Fruit fly (Drosophila melanogaster) whole organism, embryonic: ENCODE data around the gene CG7120.
A peak's percentile ranks its signal among the peaks of the same experiment; 100 is the strongest.

Experiments
- ATbp ChIP-seq: fragments of 200-800 bp; sonication (Bioruptor generic); optimal IDR thresholded peaks from 2 replicates; lab custom pipeline; 2017; ENCODE audit warnings: missing biosample characterization, mild to moderate bottlenecking, missing genetic modification characterization, missing genetic modification reagents
- B-H2 ChIP-seq: fragments of 200-800 bp; sonication (Bioruptor generic); optimal IDR thresholded peaks from 2 replicates; lab custom pipeline; 2018; ENCODE audit warnings: missing biosample characterization, mild to moderate bottlenecking, missing genetic modification characterization
- Bgb ChIP-seq: fragments of 200-800 bp; sonication (Bioruptor generic); IDR thresholded peaks from 2 replicates; pipeline ENCODE4 v1.3.6; 2022; ENCODE audit warnings: missing biosample characterization, missing genetic modification characterization; ENCODE audit not compliant: partially characterized antibody
- CG10274 ChIP-seq: fragments of 200-800 bp; sonication (Bioruptor generic); optimal IDR thresholded peaks from 3 replicates; lab custom pipeline; 2017; ENCODE audit warnings: missing biosample characterization, mild to moderate bottlenecking, missing genetic modification characterization
- CG12104 ChIP-seq: fragments of 200-800 bp; sonication (Bioruptor generic); optimal IDR thresholded peaks from 3 replicates; lab custom pipeline; 2016; ENCODE audit warnings: missing biosample characterization, missing genetic modification characterization
- CG12299 ChIP-seq: fragments of 200-800 bp; sonication (Bioruptor generic); optimal IDR thresholded peaks from 2 replicates; lab custom pipeline; 2018; ENCODE audit warnings: missing biosample characterization, mild to moderate bottlenecking, missing genetic modification characterization
- CG14667 ChIP-seq: fragments of 200-800 bp; sonication (Bioruptor generic); IDR thresholded peaks from 2 replicates; pipeline ENCODE4 v1.3.6; 2022; ENCODE audit warnings: missing biosample characterization, missing genetic modification characterization
- CG1603 ChIP-seq: fragments of 200-800 bp; sonication (Bioruptor generic); optimal IDR thresholded peaks from 2 replicates; lab custom pipeline; 2019; ENCODE audit warnings: missing biosample characterization, mild to moderate bottlenecking, missing genetic modification characterization, moderate library complexity
- CG16813 ChIP-seq: fragments of 200-800 bp; sonication (Bioruptor generic); IDR thresholded peaks from 3 replicates; pipeline ENCODE4 v1.3.6; 2022; ENCODE audit warnings: missing biosample characterization, missing genetic modification characterization; ENCODE audit not compliant: partially characterized antibody
- CG2199 ChIP-seq: fragments of 200-800 bp; sonication (Bioruptor generic); IDR thresholded peaks from 3 replicates; pipeline ENCODE4 v1.3.6; 2022; ENCODE audit warnings: missing biosample characterization, missing genetic modification characterization
- CG34376 ChIP-seq: fragments of 200-800 bp; sonication (Bioruptor generic); optimal IDR thresholded peaks from 2 replicates; lab custom pipeline; 2018; ENCODE audit warnings: missing biosample characterization, mild to moderate bottlenecking, missing genetic modification characterization
- CG34422 ChIP-seq: fragments of 200-800 bp; sonication (Bioruptor generic); IDR thresholded peaks from 3 replicates; pipeline ENCODE4 v1.3.6; 2022; ENCODE audit warnings: missing biosample characterization, missing genetic modification characterization
- CG6654 ChIP-seq: fragments of 200-800 bp; sonication (Bioruptor generic); optimal IDR thresholded peaks from 2 replicates; lab custom pipeline; 2017; ENCODE audit warnings: missing biosample characterization, mild to moderate bottlenecking, missing genetic modification characterization
- CG6689 ChIP-seq: fragments of 200-800 bp; sonication (Bioruptor generic); IDR thresholded peaks from 2 replicates; pipeline ENCODE4 v1.3.6; 2022; ENCODE audit warnings: missing biosample characterization, missing genetic modification characterization
- CG6791 ChIP-seq: fragments of 200-800 bp; sonication (Bioruptor generic); IDR thresholded peaks from 3 replicates; pipeline ENCODE4 v1.3.6; 2022; ENCODE audit warnings: missing biosample characterization, missing genetic modification characterization; ENCODE audit not compliant: partially characterized antibody
- CG9609 ChIP-seq: fragments of 200-800 bp; sonication (Bioruptor generic); optimal IDR thresholded peaks from 3 replicates; lab custom pipeline; 2016; ENCODE audit warnings: missing biosample characterization, missing genetic modification characterization
- CG9797 ChIP-seq: fragments of 200-800 bp; sonication (Bioruptor generic); optimal IDR thresholded peaks from 3 replicates; lab custom pipeline; 2018; ENCODE audit warnings: missing biosample characterization, mild to moderate bottlenecking, missing genetic modification characterization
- CoRest ChIP-seq: fragments of 200-800 bp; sonication (Bioruptor generic); optimal IDR thresholded peaks from 3 replicates; lab custom pipeline; 2018; ENCODE audit warnings: missing biosample characterization, mild to moderate bottlenecking, missing genetic modification characterization, moderate library complexity
- Dp ChIP-seq: fragments of 200-800 bp; sonication (Bioruptor generic); optimal IDR thresholded peaks from 2 replicates; lab custom pipeline; 2018; ENCODE audit warnings: missing biosample characterization, mild to moderate bottlenecking, missing genetic modification characterization, moderate library complexity
- Drgx ChIP-seq: fragments of 200-800 bp; sonication (Bioruptor generic); IDR thresholded peaks from 2 replicates; pipeline ENCODE4 v1.3.6; 2022; ENCODE audit warnings: missing biosample characterization, missing genetic modification characterization
- E2f2 ChIP-seq: fragments of 200-800 bp; sonication (Bioruptor generic); IDR thresholded peaks from 2 replicates; pipeline ENCODE4 v1.3.6; 2022; ENCODE audit warnings: missing biosample characterization, missing genetic modification characterization
- HLH4C ChIP-seq: fragments of 200-800 bp; sonication (Bioruptor generic); IDR thresholded peaks from 3 replicates; pipeline ENCODE4 v1.3.6; 2022; ENCODE audit warnings: missing biosample characterization, missing genetic modification characterization; ENCODE audit not compliant: partially characterized antibody
- Opbp ChIP-seq: fragments of 200-800 bp; sonication (Bioruptor generic); IDR thresholded peaks from 3 replicates; pipeline ENCODE4 v1.3.6; 2022; ENCODE audit warnings: missing biosample characterization, missing genetic modification characterization; ENCODE audit not compliant: partially characterized antibody
- Scr ChIP-seq: fragments of 200-800 bp; sonication (Bioruptor generic); IDR thresholded peaks from 2 replicates; pipeline ENCODE4 v1.3.6; 2022; ENCODE audit warnings: missing biosample characterization, missing genetic modification characterization; ENCODE audit not compliant: partially characterized antibody
- Xbp1 ChIP-seq: fragments of 200-800 bp; sonication (Bioruptor generic); optimal IDR thresholded peaks from 3 replicates; lab custom pipeline; 2016; ENCODE audit warnings: missing biosample characterization, mild to moderate bottlenecking, missing genetic modification characterization
- amos ChIP-seq: fragments of 200-800 bp; sonication (Bioruptor generic); IDR thresholded peaks from 2 replicates; pipeline ENCODE4 v1.3.6; 2022; ENCODE audit warnings: missing biosample characterization, missing genetic modification characterization; ENCODE audit not compliant: partially characterized antibody
- cad ChIP-seq: fragments of >200 bp; optimal IDR thresholded peaks from 2 replicates; lab custom pipeline; 2017; ENCODE audit warnings: missing biosample characterization, missing genetic modification characterization
- ci ChIP-seq: fragments of 200-800 bp; sonication (Bioruptor generic); IDR thresholded peaks from 3 replicates; pipeline ENCODE4 v1.3.6; 2022; ENCODE audit warnings: missing biosample characterization, missing genetic modification characterization
- croc ChIP-seq: fragments of 200-800 bp; sonication (Bioruptor generic); conservative IDR thresholded peaks from 3 replicates; pipeline ENCODE4 v1.3.6; 2022; ENCODE audit warnings: missing biosample characterization, missing genetic modification characterization
- eve ChIP-seq, 2 experiments: fragments of >200 bp; optimal IDR thresholded peaks; 2 replicates each; lab custom pipeline; 2017; ENCODE audit warnings: missing biosample characterization in 2 of 2, missing genetic modification characterization in 2 of 2
- exex ChIP-seq: fragments of 200-800 bp; sonication (Bioruptor generic); optimal IDR thresholded peaks from 4 replicates; lab custom pipeline; 2018; ENCODE audit warnings: missing biosample characterization, mild to moderate bottlenecking, missing genetic modification characterization, moderate library complexity
- gsb-n ChIP-seq: fragments of 200-800 bp; sonication (Bioruptor generic); optimal IDR thresholded peaks from 3 replicates; lab custom pipeline; 2018; ENCODE audit warnings: missing biosample characterization, mild to moderate bottlenecking, missing genetic modification characterization
- insv ChIP-seq, 2 experiments: fragments of 200-800 bp; sonication (Bioruptor generic); optimal IDR thresholded peaks; 3 replicates each; lab custom pipeline; 2016 to 2018; ENCODE audit warnings: missing biosample characterization in 2 of 2, missing genetic modification characterization in 2 of 2
- kah ChIP-seq: fragments of 200-800 bp; sonication (Bioruptor generic); optimal IDR thresholded peaks from 2 replicates; lab custom pipeline; 2018; ENCODE audit warnings: missing biosample characterization, mild to moderate bottlenecking, missing genetic modification characterization
- knrl ChIP-seq: fragments of 200-800 bp; sonication (Bioruptor generic); IDR thresholded peaks from 3 replicates; pipeline ENCODE4 v1.3.6; 2022; ENCODE audit warnings: missing biosample characterization, missing genetic modification characterization; ENCODE audit not compliant: partially characterized antibody
- lab ChIP-seq: fragments of 200-800 bp; sonication (Bioruptor generic); optimal IDR thresholded peaks from 3 replicates; lab custom pipeline; 2017; ENCODE audit warnings: missing biosample characterization, missing genetic modification characterization, mild to moderate bottlenecking, moderate library complexity, missing genetic modification reagents
- lov ChIP-seq, 2 experiments: fragments of 200-800 bp in 1 of 2; fragments of >200 bp in 1 of 2; sonication (Bioruptor generic) in 1 of 2; IDR thresholded peaks in 1 of 2; optimal IDR thresholded peaks in 1 of 2; 2 replicates in 1 of 2; 3 replicates in 1 of 2; pipeline versions ENCODE4 v1.3.6 to Lab custom; 2017 to 2022; ENCODE audit warnings: missing biosample characterization in 1 of 2, missing genetic modification characterization in 1 of 2
- prd ChIP-seq, 3 experiments: fragments of >200 bp in 2 of 3; fragments of 200-800 bp in 1 of 3; sonication (Bioruptor generic) in 1 of 3; optimal IDR thresholded peaks in 2 of 3; IDR thresholded peaks in 1 of 3; 2 replicates in 2 of 3; 3 replicates in 1 of 3; pipeline versions ENCODE4 v1.3.6 to Lab custom; 2017 to 2022; ENCODE audit warnings: missing biosample characterization in 1 of 3, missing genetic modification characterization in 1 of 3
- rib ChIP-seq: fragments of 200-800 bp; sonication (Bioruptor generic); IDR thresholded peaks from 2 replicates; pipeline ENCODE4 v1.3.6; 2022; ENCODE audit warnings: missing biosample characterization, missing genetic modification characterization
- sd ChIP-seq: fragments of 200-800 bp; sonication (Bioruptor generic); optimal IDR thresholded peaks from 3 replicates; lab custom pipeline; 2018; ENCODE audit warnings: missing biosample characterization, mild to moderate bottlenecking, missing genetic modification characterization, moderate library complexity
- stwl ChIP-seq: fragments of 200-800 bp; sonication (Bioruptor generic); optimal IDR thresholded peaks from 3 replicates; lab custom pipeline; 2018; ENCODE audit warnings: missing biosample characterization, mild to moderate bottlenecking, missing genetic modification characterization, moderate library complexity
- tna ChIP-seq: fragments of 200-800 bp; sonication (Bioruptor generic); IDR thresholded peaks from 2 replicates; pipeline ENCODE4 v1.3.6; 2022; ENCODE audit warnings: missing biosample characterization, missing genetic modification characterization; ENCODE audit not compliant: partially characterized antibody
- vnd ChIP-seq: fragments of 200-800 bp; sonication (Bioruptor generic); IDR thresholded peaks from 3 replicates; pipeline ENCODE4 v1.3.6; 2022; ENCODE audit warnings: missing biosample characterization, missing genetic modification characterization; ENCODE audit not compliant: partially characterized antibody
- vvl ChIP-seq: fragments of 200-800 bp; sonication (Bioruptor generic); IDR thresholded peaks from 2 replicates; pipeline ENCODE4 v1.3.6; 2022; ENCODE audit warnings: missing biosample characterization, missing genetic modification characterization
- zfh1 ChIP-seq: fragments of 200-800 bp; sonication (Bioruptor generic); IDR thresholded peaks from 3 replicates; pipeline ENCODE4 v1.3.6; 2022; ENCODE audit warnings: missing biosample characterization, missing genetic modification characterization

CG7120 gene

dm6 chr3L:8394132-8394531, 1.7 kb upstream of the CG7120 start:
- TF ChIP-seq CG12104 (GFP tag; lab: Kevin White, UChicago): no peak
- TF ChIP-seq exex (tag; lab: Kevin White, UChicago): peak; percentile 83

- TF ChIP-seq CG2199 (GFP tag; lab: Robert Waterston, UW) (peak; percentile 89), CG34376 (no peak), Dp (GFP tag; lab: Kevin White, UChicago) (peak; percentile 69), ci (GFP tag; lab: Robert Waterston, UW) (peak; percentile 66; the same call in 2 of the 3 replicates), Opbp (GFP tag; lab: Robert Waterston, UW) (peak; percentile 72), sd (peak; percentile 100), lov (optimal IDR thresholded peaks at IDR 0.05; lab: Kevin White, UChicago) (no peak), lov (GFP tag; IDR thresholded peaks at IDR 0.05; lab: Robert Waterston, UW) (0 out of 3 replicates have a peak, but pooled peaks have one; percentile 42), Drgx (0 out of 2 replicates have a peak, but pooled peaks have one; percentile 15), B-H2 (no peak), kah (GFP tag; lab: Kevin White, UChicago) (no peak), zfh1 (0 out of 3 replicates have a peak, but pooled peaks have one; percentile 39), gsb-n (no peak), ATbp (GFP tag; lab: Kevin White, UChicago) (no peak), insv (GFP tag; optimal IDR thresholded peaks at IDR 0.05; lab: Kevin White, UChicago) (no peak), CG34422 (GFP tag; lab: Robert Waterston, UW) (0 out of 3 replicates have a peak, but pooled peaks have one; percentile 7), Xbp1 (GFP tag; lab: Kevin White, UChicago) (peak; percentile 2), HLH4C (GFP tag; lab: Robert Waterston, UW) (peak; percentile 29; the same call in 1 of the 3 replicates), CG6654 (peak; percentile 100), vnd (GFP tag; lab: Robert Waterston, UW) (peak; percentile 22; the same call in 1 of the 3 replicates), CG16813 (GFP tag; lab: Robert Waterston, UW) (0 out of 3 replicates have a peak, but pooled peaks have one; percentile 25), stwl (peak; percentile 29), lab (GFP tag; lab: Kevin White, UChicago) (no peak), cad (GFP tag; lab: Kevin White, UChicago) (peak; percentile 92), CG12299 (no peak), E2f2 (peak; percentile 81), croc (GFP tag; lab: Robert Waterston, UW) (no peak), tna (GFP tag; lab: Robert Waterston, UW) (peak; percentile 76), CG10274 (no peak), CG9609 (no peak), prd (optimal IDR thresholded peaks at IDR 0.05; lab: Kevin White, UChicago) (no peak), prd (GFP tag; IDR thresholded peaks at IDR 0.05; lab: Robert Waterston, UW) (0 out of 3 replicates have a peak, but pooled peaks have one; percentile 28), CoRest (tag; lab: Kevin White, UChicago) (no peak), vvl (0 out of 2 replicates have a peak, but pooled peaks have one; percentile 12), amos (GFP tag; lab: Robert Waterston, UW) (peak; percentile 56), CG6689 (GFP tag; lab: Robert Waterston, UW) (no peak), rib (GFP tag; lab: Robert Waterston, UW) (peak; percentile 41; the same call in 1 of the 2 replicates), Bgb (GFP tag; lab: Robert Waterston, UW) (peak; percentile 61), knrl (peak; percentile 63), Scr (GFP tag; lab: Robert Waterston, UW) (peak; percentile 25), CG14667 (GFP tag; lab: Robert Waterston, UW) (no peak), CG9797 (GFP tag; lab: Kevin White, UChicago) (no peak), eve (GFP tag; optimal IDR thresholded peaks at IDR 0.05; lab: Kevin White, UChicago) (no peak), CG6791 (peak; percentile 63), CG1603 (tag; lab: Kevin White, UChicago) (peak; percentile 25)
Observed at dm6 chr3L:8394944-8395343, 856 bp upstream of the CG7120 start.
